Worm (Caenorhabditis elegans) whole organism, L4 larva: ENCODE measurements around the gene T19D12.10.

ENCODE experiments used
- ZK546.5 ChIP-seq, 2 experiments: sonication (generic microtip); optimal IDR thresholded peaks; 2 replicates each; lab custom pipeline; 2017; ENCODE audit warnings: missing biosample characterization in 2 of 2, missing genetic modification characterization in 2 of 2
- ama-1 ChIP-seq: fragments of 150-350 bp; optimal IDR thresholded peaks from 2 replicates; lab custom pipeline; 2014; ENCODE audit warnings: inconsistent platforms, mixed read lengths
- ceh-82 ChIP-seq: sonication (generic microtip); optimal IDR thresholded peaks from 2 replicates; lab custom pipeline; 2017; ENCODE audit warnings: missing biosample characterization, missing genetic modification characterization
- ctbp-1 ChIP-seq: fragments of 200-800 bp; sonication (Bioruptor generic); IDR thresholded peaks from 2 replicates; pipeline ENCODE4 v1.3.6; 2022; ENCODE audit warnings: missing genetic modification reagents, missing genetic modification characterization, missing compliant biosample characterization
- daf-12 ChIP-seq: fragments of 150-350 bp; optimal IDR thresholded peaks from 2 replicates; lab custom pipeline; 2014; ENCODE audit warnings: missing biosample characterization, missing genetic modification reagents, missing genetic modification characterization
- lin-15B ChIP-seq: fragments of 150-350 bp; sonication (generic microtip); optimal IDR thresholded peaks from 3 replicates; lab custom pipeline; 2014; ENCODE audit warnings: missing biosample characterization, missing genetic modification characterization
- lir-3 ChIP-seq: sonication (generic microtip); optimal IDR thresholded peaks from 2 replicates; lab custom pipeline; 2016; ENCODE audit warnings: mild to moderate bottlenecking, missing genetic modification characterization, missing compliant biosample characterization
- nhr-237 ChIP-seq: sonication (generic microtip); optimal IDR thresholded peaks from 2 replicates; lab custom pipeline; 2017; ENCODE audit warnings: missing biosample characterization, missing genetic modification characterization
- zag-1 ChIP-seq: fragments of 150-350 bp; optimal IDR thresholded peaks from 2 replicates; lab custom pipeline; 2014; ENCODE audit warnings: missing biosample characterization, missing genetic modification characterization
- zfp-3 ChIP-seq: fragments of 200-800 bp; sonication (Bioruptor generic); conservative IDR thresholded peaks from 2 replicates; pipeline ENCODE4 v1.3.6; 2022; ENCODE audit warnings: missing genetic modification reagents, missing genetic modification characterization, missing compliant biosample characterization
- zip-2 ChIP-seq: fragments of 150-350 bp; optimal IDR thresholded peaks from 2 replicates; lab custom pipeline; 2014; ENCODE audit warnings: missing biosample characterization, missing genetic modification characterization
- ztf-11 ChIP-seq: fragments of 150-350 bp; optimal IDR thresholded peaks from 2 replicates; lab custom pipeline; 2014; ENCODE audit warnings: missing biosample characterization, missing genetic modification characterization

DNA sequence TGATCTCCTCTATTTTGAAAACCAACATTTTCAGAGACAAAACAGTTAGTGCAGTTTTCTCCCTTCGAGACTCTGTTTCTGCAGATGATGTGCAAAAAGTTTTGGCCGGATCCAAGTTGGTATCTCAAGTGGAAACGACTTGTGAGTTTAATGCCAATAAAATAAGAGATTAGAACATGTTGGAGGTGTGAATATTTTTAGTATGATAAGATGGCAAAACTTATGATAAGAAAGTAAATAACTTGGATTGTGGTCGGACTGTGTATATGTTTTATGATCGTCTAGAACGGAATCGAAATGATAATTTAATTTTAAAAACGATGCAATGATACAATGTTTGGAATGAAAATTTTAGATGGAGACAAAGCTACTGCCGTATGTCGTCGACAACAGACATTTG lies 26.7 kb downstream of the T19D12.10 start:
- TF ChIP-seq lir-3 (tag; lab: Kevin White, UChicago) (no peak), ceh-82 (no peak), ctbp-1 (GFP tag; lab: Robert Waterston, UW) (no peak), nhr-237 (tag; lab: Kevin White, UChicago) (no peak), ZK546.5 (tag; optimal IDR thresholded peaks at IDR 0.05; lab: Kevin White, UChicago) (no peak), daf-12 (no peak), lin-15B (tag; lab: Kevin White, UChicago) (no peak), zfp-3 (no peak), ztf-11 (tag; lab: Kevin White, UChicago) (no peak), zag-1 (tag; lab: Kevin White, UChicago) (no peak), zip-2 (tag; lab: Kevin White, UChicago) (no peak), ama-1 (lab: Kevin White, UChicago) (no peak)
